Worm (Caenorhabditis elegans): ENCODE measurements around the gene alh-1.

Gene alh-1

DNA sequence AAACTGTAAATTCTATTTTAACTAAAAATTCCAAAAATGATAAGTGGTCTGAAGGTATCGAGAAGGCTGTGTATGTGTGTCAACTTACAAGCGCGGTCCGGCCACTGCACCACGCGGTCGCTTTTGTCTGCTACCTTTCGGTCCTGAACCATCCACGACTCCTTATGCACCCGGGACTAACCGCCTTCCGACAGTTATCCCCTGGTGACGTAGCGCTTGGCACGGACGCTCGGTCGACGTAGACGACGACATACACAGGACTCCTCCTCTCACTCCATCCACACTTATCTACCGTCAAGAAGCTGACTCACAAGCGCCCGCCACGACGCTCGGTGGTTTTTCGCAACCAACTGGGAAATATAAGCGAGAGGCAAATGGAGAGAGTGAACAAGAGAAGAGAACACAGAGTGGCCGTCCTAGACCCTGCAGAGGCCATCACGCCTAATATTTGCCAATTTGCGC lies 46.2 kb upstream of the alh-1 start:
- TF ChIP-seq spr-3 (GFP tag; optimal IDR thresholded peaks at IDR 0.05) (peak; percentile 68), hlh-30 (tag; optimal IDR thresholded peaks at IDR 0.05; ENCODE audit: insufficient read depth) (peak; percentile 65), ceh-32 (tag; optimal IDR thresholded peaks at IDR 0.05; ENCODE audit: poor library complexity) (peak; percentile 47), mxl-2 (GFP tag; conservative IDR thresholded peaks at IDR 0.05) (peak; percentile 70), rbr-2 (tag; optimal IDR thresholded peaks at IDR 0.05) (peak; percentile 90), duxl-1 (tag; optimal IDR thresholded peaks at IDR 0.05; ENCODE audit: poor library complexity) (peak; percentile 47), lim-7 (GFP tag; IDR thresholded peaks at IDR 0.05) (peak; percentile 78), F49E8.2 (tag; optimal IDR thresholded peaks at IDR 0.05; ENCODE audit: borderline replicate concordance) (peak; percentile 23), zfp-3 (GFP tag; conservative IDR thresholded peaks at IDR 0.05) (0 out of 2 replicates have a peak, but pooled peaks have one; percentile 54), jun-1 (tag; optimal IDR thresholded peaks at IDR 0.05) (peak; percentile 47), mxl-3 (GFP tag; optimal IDR thresholded peaks at IDR 0.05) (peak; percentile 91), mep-1 (tag; optimal IDR thresholded peaks at IDR 0.05) (peak; percentile 85), madf-5 (GFP tag; IDR thresholded peaks at IDR 0.05) (peak; percentile 61 to 78; a peak in 2 of 4 replicates), nhr-102 (tag; optimal IDR thresholded peaks at IDR 0.05) (peak; percentile 91), ZK337.2 (GFP tag; IDR thresholded peaks at IDR 0.05) (peak; percentile 58; the same call in 1 of the 2 replicates), madf-9 (GFP tag; conservative IDR thresholded peaks at IDR 0.05) (peak; percentile 77), nhr-48 (tag; optimal IDR thresholded peaks at IDR 0.05) (peak; percentile 63), tag-97 (GFP tag; IDR thresholded peaks at IDR 0.05) (peak; percentile 77; the same call in 1 of the 2 replicates), vab-7 (GFP tag; IDR thresholded peaks at IDR 0.05) (peak; percentile 72), lin-1 (GFP tag; IDR thresholded peaks at IDR 0.05) (peak; percentile 71), sdz-12 (GFP tag; optimal IDR thresholded peaks at IDR 0.05) (peak; percentile 86), zip-11 (GFP tag; IDR thresholded peaks at IDR 0.05) (0 out of 2 replicates have a peak, but pooled peaks have one; percentile 60), ctbp-1 (GFP tag; IDR thresholded peaks at IDR 0.05) (peak; percentile 90), spr-1 (tag; optimal IDR thresholded peaks at IDR 0.05) (peak; percentile 81), php-3 (GFP tag; IDR thresholded peaks at IDR 0.05) (peak; percentile 69), lsy-2 (tag; optimal IDR thresholded peaks at IDR 0.05) (peak in 1 of 2 experiments; percentile 53), daf-16 (GFP tag; optimal IDR thresholded peaks at IDR 0.05) (peak; percentile 71 to 85), daf-16 (tag; optimal IDR thresholded peaks at IDR 0.05) (peak; percentile 25), unc-130 (GFP tag; optimal IDR thresholded peaks at IDR 0.05) (peak; percentile 69), dmd-8 (GFP tag; IDR thresholded peaks at IDR 0.05) (peak; percentile 65; the same call in 1 of the 2 replicates), snpc-1.2 (GFP tag; IDR thresholded peaks at IDR 0.05) (peak; percentile 81; the same call in 1 of the 2 replicates), mes-2 (tag; optimal IDR thresholded peaks at IDR 0.05; ENCODE audit: poor library complexity, severe bottlenecking) (peak; percentile 76), F10B5.3 (tag; optimal IDR thresholded peaks at IDR 0.05) (peak; percentile 70), Y5F2A.4 (GFP tag; optimal IDR thresholded peaks at IDR 0.05) (peak; percentile 70), set-16 (GFP tag; IDR thresholded peaks at IDR 0.05) (peak; percentile 88), aha-1 (tag) (peak; percentile 93), nhr-6 (tag; optimal IDR thresholded peaks at IDR 0.05) (peak; percentile 23), dpl-1 (GFP tag; optimal IDR thresholded peaks at IDR 0.05) (peak; percentile 23), ceh-20 (GFP tag; IDR thresholded peaks at IDR 0.05) (peak; percentile 86), T26A8.4 (GFP tag; IDR thresholded peaks at IDR 0.05) (peak; percentile 94), F26F4.8 (GFP tag; conservative IDR thresholded peaks at IDR 0.05) (0 out of 2 replicates have a peak, but pooled peaks have one; percentile 47), hlh-11 (tag; optimal IDR thresholded peaks at IDR 0.05) (peak; percentile 76), D1046.2 (GFP tag; IDR thresholded peaks at IDR 0.05) (0 out of 2 replicates have a peak, but pooled peaks have one; percentile 52), nhr-42 (GFP tag; IDR thresholded peaks at IDR 0.05) (peak; percentile 50; the same call in 1 of the 2 replicates), nhr-11 (tag; optimal IDR thresholded peaks at IDR 0.05) (peak; percentile 50), T20F7.1 (GFP tag; optimal IDR thresholded peaks at IDR 0.05) (peak; percentile 67), F37D6.2 (tag; optimal IDR thresholded peaks at IDR 0.05) (peak; percentile 84), nhr-77 (tag; optimal IDR thresholded peaks at IDR 0.05) (peak; percentile 8), saeg-2 (GFP tag; IDR thresholded peaks at IDR 0.05) (peak; percentile 63; the same call in 1 of the 2 replicates)
